Fruit fly (Drosophila melanogaster) whole organism, prepupa: ENCODE results near the gene Frl.

Source experiments
- Blimp-1 ChIP-seq: fragments of 200-800 bp; sonication (Bioruptor generic); optimal IDR thresholded peaks from 3 replicates; lab custom pipeline; 2017; ENCODE audit warnings: missing biosample characterization, missing genetic modification characterization, mild to moderate bottlenecking, moderate library complexity, missing genetic modification reagents
- CG10631 ChIP-seq: fragments of 200-800 bp; sonication (Bioruptor generic); optimal IDR thresholded peaks from 2 replicates; lab custom pipeline; 2016; ENCODE audit warnings: missing biosample characterization, missing genetic modification characterization
- CG10669 ChIP-seq: fragments of 200-800 bp; sonication (Bioruptor generic); optimal IDR thresholded peaks from 3 replicates; lab custom pipeline; 2018; ENCODE audit warnings: missing biosample characterization, mild to moderate bottlenecking, missing genetic modification characterization, moderate library complexity
- CG11294 ChIP-seq: fragments of 200-800 bp; sonication (Bioruptor generic); IDR thresholded peaks from 2 replicates; pipeline ENCODE4 v1.3.6; 2022; ENCODE audit warnings: missing biosample characterization, missing genetic modification characterization
- CG11762 ChIP-seq: fragments of 200-800 bp; sonication (Bioruptor generic); optimal IDR thresholded peaks from 3 replicates; lab custom pipeline; 2016; ENCODE audit warnings: missing biosample characterization, missing genetic modification characterization; ENCODE audit not compliant: insufficient read depth
- CG1621 ChIP-seq: fragments of 200-800 bp; sonication (Bioruptor generic); optimal IDR thresholded peaks from 3 replicates; lab custom pipeline; 2018; ENCODE audit warnings: missing biosample characterization, mild to moderate bottlenecking, missing genetic modification characterization
- CG16779 ChIP-seq: fragments of 200-800 bp; sonication (Bioruptor generic); optimal IDR thresholded peaks from 3 replicates; lab custom pipeline; 2017; ENCODE audit warnings: missing biosample characterization, mild to moderate bottlenecking, missing genetic modification characterization
- CG3032 ChIP-seq: fragments of 200-800 bp; optimal IDR thresholded peaks from 2 replicates; lab custom pipeline; 2019; ENCODE audit warnings: missing biosample characterization, mild to moderate bottlenecking, missing genetic modification characterization, moderate library complexity
- CG31627 ChIP-seq: fragments of 200-800 bp; sonication (Bioruptor generic); optimal IDR thresholded peaks from 3 replicates; lab custom pipeline; 2016; ENCODE audit warnings: missing biosample characterization, missing genetic modification characterization
- CG6163 ChIP-seq: fragments of 200-800 bp; sonication (Bioruptor generic); IDR thresholded peaks from 3 replicates; pipeline ENCODE4 v1.3.6; 2022; ENCODE audit warnings: missing biosample characterization, missing genetic modification characterization
- CG6276 ChIP-seq: fragments of 200-800 bp; sonication (Bioruptor generic); optimal IDR thresholded peaks from 2 replicates; lab custom pipeline; 2017; ENCODE audit warnings: missing biosample characterization, mild to moderate bottlenecking, missing genetic modification characterization
- CG6792 ChIP-seq: fragments of 200-800 bp; sonication (Bioruptor generic); optimal IDR thresholded peaks from 3 replicates; lab custom pipeline; 2016; ENCODE audit warnings: missing biosample characterization, missing genetic modification characterization
- CG6808 ChIP-seq: fragments of 200-800 bp; sonication (Bioruptor generic); optimal IDR thresholded peaks from 3 replicates; lab custom pipeline; 2017; ENCODE audit warnings: missing biosample characterization, missing genetic modification characterization, mild to moderate bottlenecking, moderate library complexity, missing genetic modification reagents
- CG6854 ChIP-seq: fragments of 200-800 bp; sonication (Bioruptor generic); optimal IDR thresholded peaks from 2 replicates; lab custom pipeline; 2017; ENCODE audit warnings: missing biosample characterization, mild to moderate bottlenecking, missing genetic modification characterization
- CG7368 ChIP-seq: fragments of 200-800 bp; sonication (Bioruptor generic); optimal IDR thresholded peaks from 3 replicates; lab custom pipeline; 2016; ENCODE audit warnings: missing biosample characterization, missing genetic modification characterization
- CG8119 ChIP-seq: fragments of 200-800 bp; sonication (Bioruptor generic); IDR thresholded peaks from 3 replicates; pipeline ENCODE4 v1.3.6; 2022; ENCODE audit warnings: missing biosample characterization, missing genetic modification characterization
- CG8319 ChIP-seq: fragments of 200-800 bp; sonication (Bioruptor generic); optimal IDR thresholded peaks from 3 replicates; lab custom pipeline; 2016; ENCODE audit warnings: missing biosample characterization, missing genetic modification characterization
- Eip78C ChIP-seq: fragments of 200-800 bp; sonication (Bioruptor generic); peaks from one replicate; lab custom pipeline; 2016; ENCODE audit warnings: missing biosample characterization, missing genetic modification characterization
- Eip93F ChIP-seq: fragments of 200-800 bp; sonication (Bioruptor generic); optimal IDR thresholded peaks from 2 replicates; lab custom pipeline; 2016; ENCODE audit warnings: missing biosample characterization, mild to moderate bottlenecking, missing genetic modification characterization
- Ets21C ChIP-seq: fragments of 200-800 bp; sonication (Bioruptor generic); optimal IDR thresholded peaks from 3 replicates; lab custom pipeline; 2016; ENCODE audit warnings: missing biosample characterization, missing genetic modification characterization
- Ets96B ChIP-seq: fragments of 200-800 bp; optimal IDR thresholded peaks from 2 replicates; lab custom pipeline; 2019; ENCODE audit warnings: missing biosample characterization, mild to moderate bottlenecking, missing genetic modification characterization, moderate library complexity
- Gug ChIP-seq: fragments of 200-800 bp; sonication (Bioruptor generic); IDR thresholded peaks from 2 replicates; pipeline ENCODE4 v1.3.6; 2022; ENCODE audit warnings: missing biosample characterization, missing genetic modification characterization
- Hr39 ChIP-seq: fragments of 200-800 bp; sonication (Bioruptor generic); optimal IDR thresholded peaks from 2 replicates; lab custom pipeline; 2016; ENCODE audit warnings: missing biosample characterization, missing genetic modification characterization
- Hr4 ChIP-seq: fragments of 200-800 bp; sonication (Bioruptor generic); optimal IDR thresholded peaks from 3 replicates; lab custom pipeline; 2016; ENCODE audit warnings: missing biosample characterization, missing genetic modification characterization
- Lpt ChIP-seq: fragments of 200-800 bp; sonication (Bioruptor generic); optimal IDR thresholded peaks from 3 replicates; lab custom pipeline; 2016; ENCODE audit warnings: missing biosample characterization, missing genetic modification characterization
- Met ChIP-seq: fragments of 200-800 bp; sonication (Bioruptor generic); optimal IDR thresholded peaks from 3 replicates; lab custom pipeline; 2016; ENCODE audit warnings: missing biosample characterization, missing genetic modification characterization
- OdsH ChIP-seq: fragments of 200-800 bp; sonication (Bioruptor generic); optimal IDR thresholded peaks from 3 replicates; lab custom pipeline; 2016; ENCODE audit warnings: missing biosample characterization, missing genetic modification characterization
- Smox ChIP-seq: fragments of 200-800 bp; sonication (Bioruptor generic); optimal IDR thresholded peaks from 3 replicates; lab custom pipeline; 2016; ENCODE audit warnings: missing biosample characterization, missing genetic modification characterization
- Sox102F ChIP-seq: fragments of 200-800 bp; sonication (Bioruptor generic); optimal IDR thresholded peaks from 2 replicates; lab custom pipeline; 2016; ENCODE audit warnings: missing biosample characterization, mild to moderate bottlenecking, missing genetic modification characterization
- Sox14 ChIP-seq: fragments of 200-800 bp; sonication (Bioruptor generic); optimal IDR thresholded peaks from 3 replicates; lab custom pipeline; 2016; ENCODE audit warnings: missing biosample characterization, missing genetic modification characterization
- Sox15 ChIP-seq: fragments of 200-800 bp; sonication (Bioruptor generic); optimal IDR thresholded peaks from 3 replicates; lab custom pipeline; 2016; ENCODE audit warnings: missing biosample characterization, missing genetic modification characterization
- achi ChIP-seq: fragments of 200-800 bp; sonication (Bioruptor generic); optimal IDR thresholded peaks from 3 replicates; lab custom pipeline; 2016; ENCODE audit warnings: missing biosample characterization, missing genetic modification characterization
- acj6 ChIP-seq: fragments of 200-800 bp; sonication (Bioruptor generic); optimal IDR thresholded peaks from 3 replicates; lab custom pipeline; 2016; ENCODE audit warnings: missing biosample characterization, missing genetic modification characterization
- cyc ChIP-seq: fragments of 200-800 bp; sonication (Bioruptor generic); optimal IDR thresholded peaks from 3 replicates; lab custom pipeline; 2016; ENCODE audit warnings: missing biosample characterization, missing genetic modification characterization
- dac ChIP-seq: fragments of 200-800 bp; sonication (Bioruptor generic); optimal IDR thresholded peaks from 2 replicates; lab custom pipeline; 2017; ENCODE audit warnings: missing biosample characterization, mild to moderate bottlenecking, missing genetic modification characterization
- dsx ChIP-seq: fragments of 200-800 bp; optimal IDR thresholded peaks from 3 replicates; lab custom pipeline; 2019; ENCODE audit warnings: missing biosample characterization, mild to moderate bottlenecking, missing genetic modification characterization, moderate library complexity; ENCODE audit not compliant: poor library complexity, severe bottlenecking
- esn ChIP-seq: fragments of 200-800 bp; sonication (Bioruptor generic); optimal IDR thresholded peaks from 2 replicates; lab custom pipeline; 2016; ENCODE audit warnings: missing biosample characterization, mild to moderate bottlenecking, missing genetic modification characterization, moderate library complexity
- fd59A ChIP-seq: fragments of 200-800 bp; sonication (Bioruptor generic); optimal IDR thresholded peaks from 2 replicates; lab custom pipeline; 2017; ENCODE audit warnings: missing biosample characterization, mild to moderate bottlenecking, missing genetic modification characterization, missing genetic modification reagents
- fkh ChIP-seq: fragments of 200-800 bp; sonication (Bioruptor generic); optimal IDR thresholded peaks from 3 replicates; lab custom pipeline; 2017; ENCODE audit warnings: missing biosample characterization, mild to moderate bottlenecking, missing genetic modification characterization, moderate library complexity
- lz ChIP-seq: fragments of 200-800 bp; sonication (Bioruptor generic); optimal IDR thresholded peaks from 3 replicates; lab custom pipeline; 2016; ENCODE audit warnings: missing biosample characterization, missing genetic modification characterization
- net ChIP-seq: fragments of 200-800 bp; sonication (Bioruptor generic); optimal IDR thresholded peaks from 3 replicates; lab custom pipeline; 2016; ENCODE audit warnings: missing biosample characterization, missing genetic modification characterization
- pdm3 ChIP-seq: fragments of 200-800 bp; sonication (Bioruptor generic); optimal IDR thresholded peaks from 3 replicates; lab custom pipeline; 2016; ENCODE audit warnings: missing biosample characterization, missing genetic modification characterization
- salr ChIP-seq, 2 experiments: fragments of 200-800 bp; sonication (Bioruptor generic); optimal IDR thresholded peaks; 3 replicates each; lab custom pipeline; 2016 to 2018; ENCODE audit warnings: missing biosample characterization in 2 of 2, missing genetic modification characterization in 2 of 2, mild to moderate bottlenecking in 1 of 2
- spab ChIP-seq: fragments of 200-800 bp; sonication (Bioruptor generic); optimal IDR thresholded peaks from 2 replicates; lab custom pipeline; 2017; ENCODE audit warnings: missing biosample characterization, mild to moderate bottlenecking, missing genetic modification characterization, missing genetic modification reagents
- ss ChIP-seq, 2 experiments: fragments of 200-800 bp; sonication (Bioruptor generic); optimal IDR thresholded peaks; 2 replicates in 1 of 2; 3 replicates in 1 of 2; lab custom pipeline; 2017 to 2018; ENCODE audit warnings: mild to moderate bottlenecking in 2 of 2, missing biosample characterization in 2 of 2, missing genetic modification characterization in 2 of 2, moderate library complexity in 1 of 2
- svp ChIP-seq: fragments of 200-800 bp; sonication (Bioruptor generic); peaks from one replicate; lab custom pipeline; 2016; ENCODE audit warnings: missing biosample characterization, missing genetic modification characterization
- topi ChIP-seq: fragments of 200-800 bp; sonication (Bioruptor generic); optimal IDR thresholded peaks from 3 replicates; lab custom pipeline; 2016; ENCODE audit warnings: missing biosample characterization, missing genetic modification characterization
- vri ChIP-seq: fragments of 200-800 bp; sonication (Bioruptor generic); optimal IDR thresholded peaks from 3 replicates; lab custom pipeline; 2016; ENCODE audit warnings: missing biosample characterization, mild to moderate bottlenecking, missing genetic modification characterization

Frl gene

DNA sequence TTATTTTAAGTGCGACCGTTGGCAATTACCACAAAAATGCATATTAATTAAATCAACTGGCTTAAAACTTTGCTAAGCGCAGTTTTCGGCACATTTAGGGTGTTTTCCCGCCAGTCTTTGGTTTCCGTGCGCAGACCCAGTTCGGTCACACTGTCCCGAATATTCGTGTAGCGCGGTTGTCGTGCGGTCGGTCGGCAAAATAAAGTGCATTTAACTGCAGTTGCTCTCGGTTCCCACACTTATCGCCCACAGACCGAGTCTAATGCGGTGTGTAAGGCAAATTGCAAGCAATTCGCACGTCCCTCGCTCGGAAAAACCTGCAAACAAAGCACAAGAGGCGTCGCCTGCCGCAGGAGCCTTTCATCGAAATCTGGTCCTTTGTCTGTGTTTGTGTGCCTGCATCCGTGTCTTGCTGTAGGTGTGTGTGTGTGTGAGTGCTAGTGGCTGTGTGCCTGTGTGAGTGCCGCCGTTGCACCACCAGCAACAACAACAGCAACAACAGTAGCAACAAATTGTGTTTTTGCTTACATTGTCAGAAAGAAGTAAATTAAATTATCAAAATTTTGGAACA lies at the start of gene Frl, which contains the start of gene CG13484 (continued):
- peak; percentile 52 to 69 for TF ChIP-seq ss (GFP tag; optimal IDR thresholded peaks at IDR 0.05; lab: Kevin White, UChicago)
- peak; percentile 2 for TF ChIP-seq lz
- no peak for TF ChIP-seq OdsH (GFP tag; lab: Kevin White, UChicago)
- no peak for TF ChIP-seq CG10669
- no peak for TF ChIP-seq Hr4 (GFP tag; lab: Kevin White, UChicago)
- TF ChIP-seq acj6 (GFP tag; lab: Kevin White, UChicago), result no peak
- TF ChIP-seq achi (GFP tag; lab: Kevin White, UChicago), result no peak
- no peak for TF ChIP-seq fd59A (GFP tag; lab: Kevin White, UChicago)

DNA sequence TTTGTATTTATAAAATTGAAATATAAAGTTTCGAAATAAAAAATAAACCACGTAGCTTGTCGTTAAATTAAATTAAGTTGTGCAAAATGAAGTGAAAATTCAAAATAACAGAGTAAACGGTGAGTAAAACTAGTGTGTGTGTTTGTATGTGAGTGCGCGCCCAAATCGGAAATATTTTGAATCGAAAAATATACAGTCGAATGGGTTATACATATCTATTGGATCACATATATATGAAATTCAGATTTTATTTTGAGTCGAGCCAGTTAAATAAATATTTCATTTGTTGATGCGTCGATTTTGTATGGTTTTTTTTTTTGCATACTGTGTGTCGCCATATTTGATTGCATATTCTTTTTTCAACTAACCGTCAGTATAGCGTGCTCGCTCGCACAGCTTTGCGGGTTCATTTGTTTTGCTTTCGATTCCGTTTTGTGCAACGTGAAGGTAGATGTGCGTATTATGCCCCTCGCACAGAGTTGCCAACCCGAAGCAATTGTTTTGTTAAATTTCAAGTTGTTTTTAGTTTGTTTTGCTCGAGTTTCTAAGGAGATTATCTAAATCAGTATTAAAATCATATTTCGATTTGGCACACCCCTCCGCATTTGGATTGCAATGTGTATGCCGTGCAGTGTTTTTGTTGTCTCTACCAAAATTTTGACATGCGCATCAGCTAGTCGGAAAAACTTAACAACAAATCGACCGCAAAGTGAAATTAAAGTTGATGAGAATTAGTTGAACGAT lies 49.5 kb upstream of the Frl start:
- TF ChIP-seq dsx (GFP tag; lab: Kevin White, UChicago), result no peak
- TF ChIP-seq CG16779 (tag; lab: Kevin White, UChicago), result peak; percentile 1
- peak; percentile 37 for TF ChIP-seq CG10669
- TF ChIP-seq lz, result peak; percentile 23
- peak; percentile 16 for TF ChIP-seq topi
- peak; percentile 36 for TF ChIP-seq CG6808 (GFP tag; lab: Kevin White, UChicago)
- TF ChIP-seq Sox15 (GFP tag; lab: Kevin White, UChicago), result no peak
- TF ChIP-seq CG11294 (GFP tag; lab: Robert Waterston, UW), result no peak
- no peak for TF ChIP-seq CG8319 (GFP tag; lab: Kevin White, UChicago)
- TF ChIP-seq Eip93F, result no peak
- peak; percentile 31 for TF ChIP-seq Ets96B (tag; lab: Kevin White, UChicago)
- peak; percentile 30 for TF ChIP-seq fkh (GFP tag; lab: Kevin White, UChicago)
- peak; percentile 52 for TF ChIP-seq esn (GFP tag; lab: Kevin White, UChicago)
- TF ChIP-seq CG11762 (GFP tag; lab: Kevin White, UChicago), result no peak
- TF ChIP-seq CG6792 (GFP tag; lab: Kevin White, UChicago), result no peak
- TF ChIP-seq Gug (GFP tag; lab: Robert Waterston, UW), result no peak
- TF ChIP-seq Sox102F, result no peak
- peak in 1 of 2 experiments; percentile 55 for TF ChIP-seq ss (GFP tag; optimal IDR thresholded peaks at IDR 0.05; lab: Kevin White, UChicago)
- no peak for TF ChIP-seq cyc (GFP tag; lab: Kevin White, UChicago)
- no peak for TF ChIP-seq salr (GFP tag; optimal IDR thresholded peaks at IDR 0.05; lab: Kevin White, UChicago)
- no peak for TF ChIP-seq Lpt (GFP tag; lab: Kevin White, UChicago)
- TF ChIP-seq CG7368 (GFP tag; lab: Kevin White, UChicago), result no peak
- TF ChIP-seq Eip78C (GFP tag; lab: Kevin White, UChicago), result peak; percentile 55
- TF ChIP-seq CG6276 (GFP tag; lab: Kevin White, UChicago), result no peak
- TF ChIP-seq net, result no peak
- TF ChIP-seq CG10631, result no peak
- peak; percentile 45 for TF ChIP-seq dac
- TF ChIP-seq CG31627 (GFP tag; lab: Kevin White, UChicago), result no peak
- peak; percentile 47 for TF ChIP-seq Sox14 (GFP tag; lab: Kevin White, UChicago)
- TF ChIP-seq pdm3 (GFP tag; lab: Kevin White, UChicago), result peak; percentile 15
- no peak for TF ChIP-seq vri (GFP tag; lab: Kevin White, UChicago)
- no peak for TF ChIP-seq svp (GFP tag; lab: Kevin White, UChicago)
- peak; percentile 22 for TF ChIP-seq CG3032 (tag; lab: Kevin White, UChicago)
- peak; percentile 15 for TF ChIP-seq Hr39
- TF ChIP-seq CG6163 (GFP tag; lab: Robert Waterston, UW), result peak; percentile 75
- TF ChIP-seq spab, result peak; percentile 8
- TF ChIP-seq CG1621 (tag; lab: Kevin White, UChicago), result peak; percentile 34
- TF ChIP-seq Ets21C, result no peak
- TF ChIP-seq Smox, result peak; percentile 4
- no peak for TF ChIP-seq CG8119 (GFP tag; lab: Robert Waterston, UW)
- no peak for TF ChIP-seq Blimp-1 (GFP tag; lab: Kevin White, UChicago)
- TF ChIP-seq Met (GFP tag; lab: Kevin White, UChicago), result no peak
- no peak for TF ChIP-seq CG6854
